Worm (Caenorhabditis elegans): ENCODE measurements around the gene Y43B11AR.3.

Y43B11AR.3 gene

ce11 chrIV:7045362-7045936, 38.1 kb downstream of the Y43B11AR.3 start:
- TF ChIP-seq gei-17 (GFP tag; optimal IDR thresholded peaks at IDR 0.05) (no peak), attf-3 (GFP tag; conservative IDR thresholded peaks at IDR 0.05) (no peak), ekl-4 (GFP tag; IDR thresholded peaks at IDR 0.05) (no peak), attf-6 (GFP tag; IDR thresholded peaks at IDR 0.05) (no peak), die-1 (tag; optimal IDR thresholded peaks at IDR 0.05) (no peak), rec-8 (tag; optimal IDR thresholded peaks at IDR 0.05) (no peak), aptf-2 (GFP tag; conservative IDR thresholded peaks at IDR 0.05) (no peak), snpc-1.3 (tag; optimal IDR thresholded peaks at IDR 0.05; ENCODE audit: insufficient read depth) (no peak), B0035.1 (tag; optimal IDR thresholded peaks at IDR 0.05) (no peak)

- no peak for TF ChIP-seq ccch-3 (GFP tag; optimal IDR thresholded peaks at IDR 0.05)
- TF ChIP-seq pbrm-1 (GFP tag; IDR thresholded peaks at IDR 0.05) = no peak
- no peak for TF ChIP-seq T26A5.8 (tag; optimal IDR thresholded peaks at IDR 0.05)
- no peak for TF ChIP-seq let-526 (GFP tag; IDR thresholded peaks at IDR 0.05)
- peak; percentile 36 for TF ChIP-seq efl-1 (GFP tag; optimal IDR thresholded peaks at IDR 0.05)
- TF ChIP-seq attf-3 (GFP tag; conservative IDR thresholded peaks at IDR 0.05) = no peak
- TF ChIP-seq snpc-4 (GFP tag; optimal IDR thresholded peaks at IDR 0.05) = peak; percentile 17
- peak in 3 of 4 experiments; percentile 29 to 68 (median 49) for TF ChIP-seq snpc-4 (tag; optimal IDR thresholded peaks at IDR 0.05)
- TF ChIP-seq F23B12.7 (tag; optimal IDR thresholded peaks at IDR 0.05; ENCODE audit: insufficient read depth) = no peak
- TF ChIP-seq sea-2 (GFP tag; IDR thresholded peaks at IDR 0.05) = no peak
- no peak for TF ChIP-seq B0019.2 (GFP tag; conservative IDR thresholded peaks at IDR 0.05)
- no peak for TF ChIP-seq ztf-3 (GFP tag; optimal IDR thresholded peaks at IDR 0.05)
- no peak for TF ChIP-seq attf-5 (GFP tag; optimal IDR thresholded peaks at IDR 0.05)
- TF ChIP-seq nfya-2 (GFP tag; IDR thresholded peaks at IDR 0.05) = no peak
- no peak for TF ChIP-seq F22D6.2 (tag; optimal IDR thresholded peaks at IDR 0.05)
- TF ChIP-seq fkh-3 (tag; optimal IDR thresholded peaks at IDR 0.05) = no peak
- TF ChIP-seq hlh-26 (GFP tag; conservative IDR thresholded peaks at IDR 0.05) = no peak
- no peak for TF ChIP-seq zim-3 (tag; optimal IDR thresholded peaks at IDR 0.05)
- TF ChIP-seq F33H1.4 (GFP tag; IDR thresholded peaks at IDR 0.05) = peak; percentile 50
- no peak for TF ChIP-seq F57C9.4 (tag; optimal IDR thresholded peaks at IDR 0.05)
- no peak for TF ChIP-seq ztf-22 (GFP tag; optimal IDR thresholded peaks at IDR 0.05)
- TF ChIP-seq madf-6 (GFP tag; IDR thresholded peaks at IDR 0.05) = peak; percentile 73
- TF ChIP-seq sdz-38 (tag; optimal IDR thresholded peaks at IDR 0.05) = no peak
- no peak for TF ChIP-seq chd-7 (tag; optimal IDR thresholded peaks at IDR 0.05)
- peak; percentile 93 for TF ChIP-seq ztf-18 (tag; optimal IDR thresholded peaks at IDR 0.05)
- no peak for TF ChIP-seq snpc-1.1 (tag; optimal IDR thresholded peaks at IDR 0.05; ENCODE audit: insufficient read depth)
- no peak for TF ChIP-seq bed-2 (GFP tag; IDR thresholded peaks at IDR 0.05)
- TF ChIP-seq F49E8.2 (tag; optimal IDR thresholded peaks at IDR 0.05; ENCODE audit: insufficient read depth) = peak; percentile 29
- TF ChIP-seq attf-6 (GFP tag; IDR thresholded peaks at IDR 0.05) = no peak
- TF ChIP-seq lin-26 (GFP tag; IDR thresholded peaks at IDR 0.05) = no peak
- TF ChIP-seq egl-44 (GFP tag; IDR thresholded peaks at IDR 0.05) = no peak
- no peak for TF ChIP-seq B0336.3 (GFP tag; IDR thresholded peaks at IDR 0.05)
- TF ChIP-seq T07F8.4 (tag; optimal IDR thresholded peaks at IDR 0.05) = no peak
- TF ChIP-seq nhr-27 (tag; optimal IDR thresholded peaks at IDR 0.05) = no peak
- TF ChIP-seq K11D2.4 (GFP tag; IDR thresholded peaks at IDR 0.05) = peak; percentile 42; the same call in 1 of the 2 replicates
- peak; percentile 61 for TF ChIP-seq lin-54 (GFP tag; optimal IDR thresholded peaks at IDR 0.05)
- TF ChIP-seq ets-4 (GFP tag; optimal IDR thresholded peaks at IDR 0.05) = no peak
- no peak for TF ChIP-seq B0261.1 (tag; optimal IDR thresholded peaks at IDR 0.05)
- TF ChIP-seq egrh-3 (GFP tag; IDR thresholded peaks at IDR 0.05) = no peak
Measured at ce11 chrIV:7044552-7045139, 38.9 kb downstream of the Y43B11AR.3 start, which contains the start of gene tin-9.1. Gene tin-9.1, minus strand, starts transcription at chrIV:7044602.
